Worm (Caenorhabditis elegans) whole organism, L4 larva: Measurements from ENCODE around the gene esyt-2.

Source experiments
- F10B5.3 ChIP-seq: sonication (generic microtip); optimal IDR thresholded peaks from 2 replicates; lab custom pipeline; 2016; ENCODE audit warnings: mild to moderate bottlenecking, missing genetic modification characterization, missing compliant biosample characterization
- F44E2.7 ChIP-seq: fragments of 200-800 bp; sonication (Bioruptor generic); IDR thresholded peaks from 2 replicates; pipeline ENCODE4 v2.1.2; 2022; ENCODE audit warnings: missing genetic modification characterization, missing compliant biosample characterization
- R02D3.7 ChIP-seq: fragments of 150-350 bp; sonication (generic microtip); optimal IDR thresholded peaks from 3 replicates; lab custom pipeline; 2014; ENCODE audit warnings: missing biosample characterization, missing genetic modification characterization
- T20F7.1 ChIP-seq: fragments of 200-800 bp; sonication (Bioruptor generic); optimal IDR thresholded peaks from 2 replicates; lab custom pipeline; 2018; ENCODE audit warnings: mild to moderate bottlenecking, missing genetic modification characterization, missing compliant biosample characterization
- T26A8.4 ChIP-seq: fragments of 200-800 bp; sonication (Bioruptor generic); IDR thresholded peaks from 2 replicates; pipeline ENCODE4 v1.3.6; 2022; ENCODE audit warnings: missing genetic modification characterization, missing compliant biosample characterization
- ZK337.2 ChIP-seq: fragments of 200-800 bp; sonication (Bioruptor generic); IDR thresholded peaks from 2 replicates; pipeline ENCODE4 v1.3.6; 2022; ENCODE audit warnings: missing genetic modification reagents, missing genetic modification characterization, missing compliant biosample characterization
- aha-1 ChIP-seq: fragments of 150-350 bp; peaks from one replicate; lab custom pipeline; 2014; ENCODE audit warnings: missing biosample characterization, missing genetic modification characterization
- aly-2 ChIP-seq: sonication (generic microtip); optimal IDR thresholded peaks from 2 replicates; lab custom pipeline; 2018; ENCODE audit warnings: missing biosample characterization, missing genetic modification characterization
- arid-1 ChIP-seq: fragments of 200-800 bp; sonication (Bioruptor generic); conservative IDR thresholded peaks from 2 replicates; pipeline ENCODE4 v1.3.6; 2022; ENCODE audit warnings: missing genetic modification reagents, missing genetic modification characterization, missing compliant biosample characterization
- ceh-28 ChIP-seq: fragments of 150-350 bp; optimal IDR thresholded peaks from 2 replicates; lab custom pipeline; 2014; ENCODE audit warnings: missing biosample characterization, missing genetic modification reagents, missing genetic modification characterization
- ces-1 ChIP-seq: fragments of 150-350 bp; sonication (generic microtip); optimal IDR thresholded peaks from 4 replicates; lab custom pipeline; 2014; ENCODE audit warnings: missing biosample characterization, missing genetic modification reagents, missing genetic modification characterization
- daf-19 ChIP-seq: fragments of 200-800 bp; sonication (Bioruptor generic); conservative IDR thresholded peaks from 2 replicates; pipeline ENCODE4 v1.3.6; 2022; ENCODE audit warnings: missing genetic modification characterization, missing compliant biosample characterization
- dmd-8 ChIP-seq: fragments of 200-800 bp; sonication (Bioruptor generic); IDR thresholded peaks from 2 replicates; pipeline ENCODE4 v1.3.6; 2022; ENCODE audit warnings: missing genetic modification characterization, missing compliant biosample characterization
- dpl-1 ChIP-seq: fragments of 150-350 bp; optimal IDR thresholded peaks from 2 replicates; lab custom pipeline; 2014; ENCODE audit warnings: missing biosample characterization, missing genetic modification reagents, missing genetic modification characterization
- dve-1 ChIP-seq: sonication (generic microtip); optimal IDR thresholded peaks from 2 replicates; lab custom pipeline; 2017; ENCODE audit warnings: antibody characterized with exemption, mild to moderate bottlenecking, missing genetic modification characterization, missing compliant biosample characterization; ENCODE audit not compliant: insufficient read depth
- egl-27 ChIP-seq: sonication (generic microtip); optimal IDR thresholded peaks from 3 replicates; lab custom pipeline; 2017; ENCODE audit warnings: missing biosample characterization, missing genetic modification reagents, missing genetic modification characterization
- fkh-10 ChIP-seq: fragments of 150-350 bp; optimal IDR thresholded peaks from 2 replicates; lab custom pipeline; 2014; ENCODE audit warnings: missing biosample characterization, missing genetic modification reagents, missing genetic modification characterization
- fos-1 ChIP-seq: fragments of 150-350 bp; optimal IDR thresholded peaks from 2 replicates; lab custom pipeline; 2014; ENCODE audit warnings: missing biosample characterization, missing genetic modification characterization
- gei-8 ChIP-seq: fragments of 200-800 bp; sonication (Bioruptor generic); optimal IDR thresholded peaks from 2 replicates; lab custom pipeline; 2018; ENCODE audit warnings: mild to moderate bottlenecking, missing genetic modification characterization, missing compliant biosample characterization
- jun-1 ChIP-seq: fragments of 150-350 bp; optimal IDR thresholded peaks from 2 replicates; lab custom pipeline; 2014; ENCODE audit warnings: missing biosample characterization, missing genetic modification reagents, missing genetic modification characterization
- lin-1 ChIP-seq: fragments of 200-800 bp; sonication (Bioruptor generic); IDR thresholded peaks from 2 replicates; pipeline ENCODE4 v1.3.6; 2022; ENCODE audit warnings: missing genetic modification reagents, missing genetic modification characterization, missing compliant biosample characterization
- lin-13 ChIP-seq: fragments of 150-350 bp; optimal IDR thresholded peaks from 2 replicates; lab custom pipeline; 2014; ENCODE audit warnings: missing biosample characterization, missing genetic modification reagents, missing genetic modification characterization
- lin-15B ChIP-seq: fragments of 150-350 bp; sonication (generic microtip); optimal IDR thresholded peaks from 3 replicates; lab custom pipeline; 2014; ENCODE audit warnings: missing biosample characterization, missing genetic modification characterization
- lin-29 ChIP-seq: fragments of 200-800 bp; sonication (Bioruptor generic); IDR thresholded peaks from 2 replicates; pipeline ENCODE4 v1.3.6; 2022; ENCODE audit warnings: missing genetic modification reagents, missing genetic modification characterization, missing compliant biosample characterization
- lin-38 ChIP-seq: fragments of 200-800 bp; sonication (Bioruptor generic); IDR thresholded peaks from 2 replicates; pipeline ENCODE4 v1.3.6; 2022; ENCODE audit warnings: missing genetic modification reagents, missing genetic modification characterization, missing compliant biosample characterization
- lin-39 ChIP-seq: fragments of 150-350 bp; optimal IDR thresholded peaks from 2 replicates; lab custom pipeline; 2014; ENCODE audit warnings: missing biosample characterization, missing genetic modification reagents, missing genetic modification characterization
- lsy-2 ChIP-seq, 2 experiments: fragments of 150-350 bp in 1 of 2; sonication (generic microtip) in 1 of 2; optimal IDR thresholded peaks; 2 replicates each; lab custom pipeline; 2014 to 2017; ENCODE audit warnings: missing biosample characterization in 2 of 2, missing genetic modification characterization in 2 of 2
- madf-5 ChIP-seq, 2 experiments: fragments of 200-800 bp; sonication (Bioruptor generic); IDR thresholded peaks; 2 replicates each; pipeline ENCODE4 v1.3.6; 2022; ENCODE audit warnings: missing compliant biosample characterization in 2 of 2, missing genetic modification characterization in 2 of 2
- madf-9 ChIP-seq: fragments of 200-800 bp; sonication (Bioruptor generic); conservative IDR thresholded peaks from 2 replicates; pipeline ENCODE4 v1.3.6; 2022; ENCODE audit warnings: missing genetic modification reagents, missing genetic modification characterization, missing compliant biosample characterization
- mes-2 ChIP-seq: sonication (generic microtip); optimal IDR thresholded peaks from 2 replicates; lab custom pipeline; 2016; ENCODE audit warnings: missing genotype, mild to moderate bottlenecking, missing genetic modification characterization, missing compliant biosample characterization; ENCODE audit not compliant: poor library complexity, severe bottlenecking
- mxl-3 ChIP-seq: fragments of 200-800 bp; sonication (Bioruptor generic); optimal IDR thresholded peaks from 2 replicates; lab custom pipeline; 2018; ENCODE audit warnings: mild to moderate bottlenecking, missing genetic modification characterization, missing compliant biosample characterization
- nhr-11 ChIP-seq: fragments of 150-350 bp; optimal IDR thresholded peaks from 2 replicates; lab custom pipeline; 2014; ENCODE audit warnings: missing biosample characterization, missing genetic modification characterization
- nhr-25 ChIP-seq: sonication (generic microtip); optimal IDR thresholded peaks from 2 replicates; lab custom pipeline; 2017; ENCODE audit warnings: missing genetic modification characterization, mild to moderate bottlenecking, missing compliant biosample characterization, antibody characterized with exemption, moderate library complexity, borderline replicate concordance; ENCODE audit not compliant: insufficient read depth
- nhr-41 ChIP-seq: fragments of 200-800 bp; sonication (Bioruptor generic); IDR thresholded peaks from 2 replicates; pipeline ENCODE4 v1.3.6; 2022; ENCODE audit warnings: missing genetic modification reagents, missing genetic modification characterization, missing compliant biosample characterization
- nhr-48 ChIP-seq: sonication (generic microtip); optimal IDR thresholded peaks from 2 replicates; lab custom pipeline; 2016; ENCODE audit warnings: mild to moderate bottlenecking, missing genetic modification characterization, missing compliant biosample characterization
- nhr-77 ChIP-seq: fragments of 150-350 bp; optimal IDR thresholded peaks from 2 replicates; lab custom pipeline; 2014; ENCODE audit warnings: missing biosample characterization, missing genetic modification characterization
- rbr-2 ChIP-seq: sonication (generic microtip); optimal IDR thresholded peaks from 2 replicates; lab custom pipeline; 2016; ENCODE audit warnings: missing genotype, missing genetic modification characterization, missing compliant biosample characterization
- saeg-2 ChIP-seq: fragments of 200-800 bp; sonication (Bioruptor generic); IDR thresholded peaks from 2 replicates; pipeline ENCODE4 v1.3.6; 2022; ENCODE audit warnings: missing genetic modification reagents, missing genetic modification characterization, missing compliant biosample characterization
- snpc-1.2 ChIP-seq: fragments of 200-800 bp; sonication (Bioruptor generic); IDR thresholded peaks from 2 replicates; pipeline ENCODE4 v1.3.6; 2022; ENCODE audit warnings: missing genetic modification reagents, missing genetic modification characterization, missing compliant biosample characterization
- spr-3 ChIP-seq: fragments of 200-800 bp; sonication (Bioruptor generic); optimal IDR thresholded peaks from 2 replicates; lab custom pipeline; 2018; ENCODE audit warnings: mild to moderate bottlenecking, missing genetic modification characterization, missing compliant biosample characterization
- unc-39 ChIP-seq: sonication (generic microtip); optimal IDR thresholded peaks from 2 replicates; lab custom pipeline; 2017; ENCODE audit warnings: missing biosample characterization, missing genetic modification characterization
- zag-1 ChIP-seq: fragments of 150-350 bp; optimal IDR thresholded peaks from 2 replicates; lab custom pipeline; 2014; ENCODE audit warnings: missing biosample characterization, missing genetic modification characterization
- zfp-2 ChIP-seq: sonication (generic microtip); optimal IDR thresholded peaks from 2 replicates; lab custom pipeline; 2016; ENCODE audit warnings: mild to moderate bottlenecking, missing genetic modification characterization, missing compliant biosample characterization
- zip-2 ChIP-seq: fragments of 150-350 bp; optimal IDR thresholded peaks from 2 replicates; lab custom pipeline; 2014; ENCODE audit warnings: missing biosample characterization, missing genetic modification characterization
- ztf-11 ChIP-seq: fragments of 150-350 bp; optimal IDR thresholded peaks from 2 replicates; lab custom pipeline; 2014; ENCODE audit warnings: missing biosample characterization, missing genetic modification characterization
- ztf-7 ChIP-seq: fragments of 150-350 bp; optimal IDR thresholded peaks from 2 replicates; lab custom pipeline; 2014; ENCODE audit warnings: missing biosample characterization, missing genetic modification characterization

The esyt-2 gene

DNA sequence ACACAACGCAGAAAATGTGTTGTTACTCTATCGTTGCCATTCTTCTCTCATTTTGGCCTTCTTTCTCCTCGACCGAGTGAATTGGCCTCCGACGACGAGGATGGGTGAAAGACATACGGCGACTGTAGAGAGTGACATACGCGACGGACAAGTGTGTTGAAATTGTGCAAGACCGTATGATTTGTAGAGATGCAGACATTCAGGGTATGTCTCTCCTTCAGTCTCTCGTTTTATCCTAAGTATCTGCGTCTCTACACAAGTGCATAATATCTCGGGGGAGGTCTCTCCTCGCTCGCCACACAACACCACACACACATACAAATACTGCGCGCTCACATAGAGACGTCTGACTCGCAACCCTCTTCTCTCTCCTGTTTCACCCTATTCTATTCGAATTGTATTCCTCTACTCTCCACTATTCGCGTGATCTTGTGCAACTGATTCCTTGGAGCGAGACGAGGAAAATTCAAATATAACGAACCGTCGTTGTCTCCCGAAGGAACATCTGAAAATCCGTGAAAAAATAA is 49.4 kb upstream of the esyt-2 start, which contains the start of gene hmg-1.2 (continued):
- TF ChIP-seq lin-38, result peak; percentile 52
- peak; percentile 16 for TF ChIP-seq fkh-10
- TF ChIP-seq ceh-28, result no peak
- TF ChIP-seq nhr-77 (tag; lab: Kevin White, UChicago), result peak; percentile 47
- no peak for TF ChIP-seq F44E2.7
- peak; percentile 56 for TF ChIP-seq lin-13 (GFP tag; lab: Kevin White, UChicago)
- TF ChIP-seq egl-27 (tag; lab: Kevin White, UChicago), result no peak
- peak; percentile 33; the same call in 1 of the 2 replicates for TF ChIP-seq lin-1 (GFP tag; lab: Robert Waterston, UW)
- no peak for TF ChIP-seq ZK337.2
- peak; percentile 16 for TF ChIP-seq ztf-7
- peak; percentile 30 for TF ChIP-seq gei-8
- peak; percentile 60 for TF ChIP-seq jun-1 (tag; lab: Kevin White, UChicago)
- no peak for TF ChIP-seq zip-2
- TF ChIP-seq T20F7.1 (GFP tag; lab: Kevin White, UChicago), result peak; percentile 59
- TF ChIP-seq T26A8.4 (GFP tag; lab: Robert Waterston, UW), result peak; percentile 84
- peak; percentile 58 for TF ChIP-seq F10B5.3 (tag; lab: Kevin White, UChicago)
- TF ChIP-seq lin-29 (GFP tag; lab: Robert Waterston, UW), result no peak
- peak; percentile 77 for TF ChIP-seq arid-1 (GFP tag; lab: Robert Waterston, UW)
- TF ChIP-seq unc-39 (tag; lab: Kevin White, UChicago), result no peak
- peak; percentile 84 for TF ChIP-seq dve-1 (tag; lab: Kevin White, UChicago)
- peak; percentile 66 for TF ChIP-seq mes-2 (tag; lab: Kevin White, UChicago)
- TF ChIP-seq aha-1 (tag; lab: Kevin White, UChicago), result peak; percentile 91
- peak; percentile 64; the same call in 1 of the 2 replicates for TF ChIP-seq dmd-8 (GFP tag; lab: Robert Waterston, UW)
- TF ChIP-seq R02D3.7 (tag; lab: Kevin White, UChicago), result no peak
- TF ChIP-seq saeg-2 (GFP tag; lab: Robert Waterston, UW), result no peak
- no peak for TF ChIP-seq nhr-41
- TF ChIP-seq ztf-11 (tag; lab: Kevin White, UChicago), result no peak
- peak; percentile 92 for TF ChIP-seq rbr-2 (tag; lab: Kevin White, UChicago)
- no peak for TF ChIP-seq lin-39 (tag; lab: Kevin White, UChicago)
- TF ChIP-seq mxl-3 (GFP tag; lab: Kevin White, UChicago), result peak; percentile 74
- TF ChIP-seq spr-3 (GFP tag; lab: Kevin White, UChicago), result peak; percentile 57
- TF ChIP-seq zfp-2 (tag; lab: Kevin White, UChicago), result no peak
- TF ChIP-seq fos-1 (tag; lab: Kevin White, UChicago), result no peak
- TF ChIP-seq nhr-48 (tag; lab: Kevin White, UChicago), result peak; percentile 68
- no peak for TF ChIP-seq madf-5 (GFP tag; IDR thresholded peaks at IDR 0.05; lab: Robert Waterston, UW)
- peak; percentile 62 for TF ChIP-seq dpl-1 (GFP tag; lab: Kevin White, UChicago)
- TF ChIP-seq aly-2, result no peak
- TF ChIP-seq nhr-11 (tag; lab: Kevin White, UChicago), result peak; percentile 77
- TF ChIP-seq ces-1 (GFP tag; lab: Kevin White, UChicago), result no peak
- 0 out of 2 replicates have a peak, but pooled peaks have one; percentile 66 for TF ChIP-seq daf-19 (GFP tag; lab: Robert Waterston, UW)
- TF ChIP-seq lsy-2 (tag; optimal IDR thresholded peaks at IDR 0.05; lab: Kevin White, UChicago), result peak; percentile 54 to 83
- TF ChIP-seq nhr-25, result peak; percentile 7
- TF ChIP-seq snpc-1.2 (GFP tag; lab: Robert Waterston, UW), result no peak
- 0 out of 2 replicates have a peak, but pooled peaks have one; percentile 40 for TF ChIP-seq madf-9 (GFP tag; lab: Robert Waterston, UW)
- no peak for TF ChIP-seq lin-15B
- no peak for TF ChIP-seq zag-1 (tag; lab: Kevin White, UChicago)
